Worm (Caenorhabditis elegans) whole organism, mixed stage, embryonic: Measurements from ENCODE around the gene Y69A2AR.51.

Experiments used
- elt-3 ChIP-seq: fragments of 150-350 bp; optimal IDR thresholded peaks from 2 replicates; lab custom pipeline; 2014; ENCODE audit warnings: missing biosample characterization, missing genetic modification characterization
- nhr-12 ChIP-seq: fragments of 150-350 bp; optimal IDR thresholded peaks from 2 replicates; lab custom pipeline; 2014; ENCODE audit warnings: missing biosample characterization, missing genetic modification characterization
- nhr-76 ChIP-seq: sonication (generic microtip); optimal IDR thresholded peaks from 2 replicates; lab custom pipeline; 2017; ENCODE audit warnings: missing biosample characterization, missing genetic modification characterization

- TF ChIP-seq nhr-12, result no peak
- no peak for TF ChIP-seq elt-3 (tag; lab: Kevin White, UChicago)
- TF ChIP-seq nhr-76 (tag; lab: Kevin White, UChicago), result no peak
Observed at ce11 chrIV:2606572-2606971, 34.4 kb downstream of the Y69A2AR.51 start.
